Worm (Caenorhabditis elegans) whole organism, dauer: ENCODE data around the gene dpy-27.
"Not testable (repeated sequence)": the region's sequence is repeated elsewhere in the genome, so short reads cannot be mapped to it uniquely, and the experiment has no call there.

ENCODE experiments used
- unc-62 ChIP-seq: sonication (generic microtip); optimal IDR thresholded peaks from 2 replicates; lab custom pipeline; 2017; ENCODE audit warnings: missing biosample characterization, missing genetic modification reagents, missing genetic modification characterization

Gene dpy-27

ce11 chrIII:3819579-3819978 lies at the start of gene dpy-27:
TSS of gene dpy-27 (minus strand) at chrIII:3819679.
- TF ChIP-seq unc-62 (GFP tag; lab: Kevin White, UChicago), result no peak

- TF ChIP-seq unc-62 (GFP tag; lab: Kevin White, UChicago), result no peak
Observed at ce11 chrIII:3867937-3868929, 48.8 kb upstream of the dpy-27 start.

- peak; percentile 79 for TF ChIP-seq unc-62 (GFP tag; lab: Kevin White, UChicago)
Observed at ce11 chrIII:3867378-3867904, 48.0 kb upstream of the dpy-27 start, which contains the start of gene rpl-3. TSS of gene rpl-3 (plus strand) at chrIII:3867854.

- no peak for TF ChIP-seq unc-62 (GFP tag; lab: Kevin White, UChicago)
Observed at ce11 chrIII:3863814-3864507, 44.5 kb upstream of the dpy-27 start, which contains the start of gene acs-19. TSS of gene acs-19 (plus strand) at chrIII:3864489.

DNA sequence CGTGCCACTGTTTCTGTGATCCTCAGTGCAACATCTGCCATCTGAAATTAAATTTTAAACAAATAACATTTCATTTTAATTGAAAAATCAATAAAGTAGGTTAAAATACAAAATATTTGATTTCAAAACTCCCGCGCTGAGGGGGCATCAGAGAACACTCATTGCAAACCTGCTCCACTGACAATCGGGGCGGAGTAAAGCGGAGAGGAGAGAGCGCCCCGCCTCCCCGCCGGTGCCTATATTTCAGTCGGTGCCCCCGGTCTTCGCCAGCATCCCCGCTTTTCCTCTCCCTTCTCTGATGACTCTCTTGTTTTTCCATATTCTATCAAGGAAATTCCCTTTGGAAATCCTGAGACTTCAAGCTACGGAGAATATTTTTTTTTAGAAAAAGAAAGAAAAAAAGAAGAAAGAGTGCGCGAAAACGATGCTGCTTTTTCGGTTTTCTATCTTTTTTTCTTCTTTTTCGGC lies 43.5 kb upstream of the dpy-27 start, which contains the start of gene brc-1:
Gene brc-1 (minus strand): TSS at position 51 of the 468 bp plus-strand sequence.
- TF ChIP-seq unc-62 (GFP tag; lab: Kevin White, UChicago), result no peak

- TF ChIP-seq unc-62 (GFP tag; lab: Kevin White, UChicago), result not testable (repeated sequence)
Observed at ce11 chrIII:3852030-3852579, 32.6 kb upstream of the dpy-27 start, which contains the start of gene cyp-25A4. TSS of gene cyp-25A4 (minus strand) at chrIII:3852080.

- not testable (repeated sequence) for TF ChIP-seq unc-62 (GFP tag; lab: Kevin White, UChicago)
Observed at ce11 chrIII:3844746-3845145, 25.3 kb upstream of the dpy-27 start, which contains the start of gene maph-1.3. TSS of gene maph-1.3 (plus strand) at chrIII:3844893.

- TF ChIP-seq unc-62 (GFP tag; lab: Kevin White, UChicago), result not testable (repeated sequence)
Observed at ce11 chrIII:3843514-3843913, 24.0 kb upstream of the dpy-27 start, which contains the start of gene C36A4.4. TSS of gene C36A4.4 (minus strand) at chrIII:3843614.

ce11 chrIII:3840279-3840678 lies 20.8 kb upstream of the dpy-27 start, which contains the start of gene C36A4.11:
TSS of gene C36A4.11 (plus strand) at chrIII:3840579.
- TF ChIP-seq unc-62 (GFP tag; lab: Kevin White, UChicago), result not testable (repeated sequence)

DNA sequence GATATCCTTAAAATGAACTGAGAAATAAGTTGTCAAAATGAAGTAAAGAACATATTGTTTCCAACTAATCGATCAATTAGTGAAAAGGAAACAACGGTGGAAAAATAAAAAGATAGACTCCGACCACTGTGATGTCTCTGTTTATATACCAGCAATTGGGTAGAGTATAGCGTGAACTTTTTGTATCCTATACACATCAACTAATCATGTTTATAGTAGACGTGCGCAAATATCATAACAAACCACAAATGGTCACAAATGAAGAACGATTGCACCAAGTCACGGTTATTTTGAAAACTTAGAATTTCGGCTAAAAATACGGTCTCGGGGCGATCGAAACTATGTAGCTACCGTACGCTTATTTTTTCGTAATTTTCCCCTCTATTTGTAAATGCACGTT lies 20.2 kb upstream of the dpy-27 start, which contains the start of gene cyp-25A3:
Gene cyp-25A3 (minus strand): TSS at position 101 of the 400 bp plus-strand sequence.
- no peak for TF ChIP-seq unc-62 (GFP tag; lab: Kevin White, UChicago)

- TF ChIP-seq unc-62 (GFP tag; lab: Kevin White, UChicago), result no peak
Observed at ce11 chrIII:3834800-3835271, 15.4 kb upstream of the dpy-27 start, which contains the start of gene cyp-25A2. TSS of gene cyp-25A2 (plus strand) at chrIII:3835221.

DNA sequence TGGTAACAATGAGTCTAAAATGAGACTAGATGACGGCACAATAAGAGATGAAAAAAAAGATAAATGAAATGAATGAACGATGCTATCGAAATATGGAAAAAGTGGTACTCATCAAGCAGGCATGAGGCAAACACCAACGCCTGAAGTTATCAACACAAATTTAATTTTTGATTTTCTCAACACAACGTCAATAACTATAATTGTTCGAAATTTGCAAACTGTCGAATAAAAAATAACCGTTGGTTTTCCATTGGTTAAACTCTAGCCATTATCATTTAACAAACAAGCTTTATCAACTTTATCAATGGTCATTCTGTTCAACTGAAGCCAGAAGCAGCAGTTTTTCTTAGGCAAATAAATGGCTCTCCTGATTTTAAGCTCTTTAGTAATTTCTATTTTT lies 12.8 kb upstream of the dpy-27 start, which contains the start of gene cyp-25A1:
Gene cyp-25A1 (plus strand): TSS at position 301 of the 400 bp plus-strand sequence.
- no peak for TF ChIP-seq unc-62 (GFP tag; lab: Kevin White, UChicago)

DNA sequence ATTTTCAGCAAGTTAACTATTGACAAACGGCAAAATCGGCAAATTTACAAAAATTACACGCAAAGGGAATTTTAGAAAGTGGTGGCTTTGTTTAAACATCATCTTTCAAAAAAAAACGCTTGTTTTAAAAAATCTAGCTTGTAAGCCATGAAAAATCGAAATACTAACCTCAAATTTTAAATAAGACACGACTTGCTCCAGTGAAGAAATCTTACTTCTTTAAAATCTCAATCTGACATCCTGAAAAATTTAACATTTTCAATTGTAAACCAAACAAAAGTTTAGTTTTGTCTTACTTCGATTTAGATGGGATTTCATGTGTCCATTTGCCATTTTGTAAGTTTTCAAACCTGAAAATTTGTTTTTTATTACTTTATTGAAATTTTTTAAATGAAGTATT lies 12.3 kb upstream of the dpy-27 start:
- no peak for TF ChIP-seq unc-62 (GFP tag; lab: Kevin White, UChicago)

DNA sequence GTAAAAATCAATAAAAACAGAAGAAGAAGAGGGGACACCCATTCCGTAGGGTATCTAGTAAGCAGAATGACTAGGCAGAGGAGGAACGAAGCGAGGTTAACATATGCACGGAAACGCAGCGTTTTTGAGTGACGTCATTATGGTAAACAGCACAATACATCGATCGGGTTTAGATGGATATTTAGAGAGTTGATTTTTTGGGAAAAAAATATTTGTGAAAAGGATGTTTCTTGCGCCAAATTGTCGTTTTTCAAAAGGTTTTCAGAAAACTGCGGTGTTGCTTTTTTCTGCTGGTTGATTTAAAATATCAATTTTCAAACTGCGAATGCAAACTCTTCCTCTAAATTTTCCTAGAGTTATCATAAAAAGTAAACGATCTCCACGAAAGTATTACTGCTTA lies 11.9 kb upstream of the dpy-27 start, which contains the start of gene C36A4.10:
Gene C36A4.10 (minus strand): TSS at position 101 of the 400 bp plus-strand sequence.
- TF ChIP-seq unc-62 (GFP tag; lab: Kevin White, UChicago), result no peak
